Worm (Caenorhabditis elegans) whole organism, L4 larva: Measurements from ENCODE around the gene C36E6.8.

Experiments
- D1046.2 ChIP-seq: fragments of 200-800 bp; sonication (Bioruptor generic); IDR thresholded peaks from 2 replicates; pipeline ENCODE4 v1.3.6; 2022; ENCODE audit warnings: missing genetic modification characterization, missing compliant biosample characterization
- F10B5.3 ChIP-seq: sonication (generic microtip); optimal IDR thresholded peaks from 2 replicates; lab custom pipeline; 2016; ENCODE audit warnings: mild to moderate bottlenecking, missing genetic modification characterization, missing compliant biosample characterization
- F37D6.2 ChIP-seq: sonication (generic microtip); optimal IDR thresholded peaks from 2 replicates; lab custom pipeline; 2016; ENCODE audit warnings: mild to moderate bottlenecking, missing genetic modification characterization, missing compliant biosample characterization
- F44E2.7 ChIP-seq: fragments of 200-800 bp; sonication (Bioruptor generic); IDR thresholded peaks from 2 replicates; pipeline ENCODE4 v2.1.2; 2022; ENCODE audit warnings: missing genetic modification characterization, missing compliant biosample characterization
- F49E8.2 ChIP-seq: sonication (generic microtip); optimal IDR thresholded peaks from 2 replicates; lab custom pipeline; 2016; ENCODE audit warnings: missing compliant biosample characterization, mild to moderate bottlenecking, missing genetic modification characterization, borderline replicate concordance
- T20F7.1 ChIP-seq: fragments of 200-800 bp; sonication (Bioruptor generic); optimal IDR thresholded peaks from 2 replicates; lab custom pipeline; 2018; ENCODE audit warnings: mild to moderate bottlenecking, missing genetic modification characterization, missing compliant biosample characterization
- Y48G9A.11 ChIP-seq: fragments of 200-800 bp; sonication (Bioruptor generic); IDR thresholded peaks from 2 replicates; pipeline ENCODE4 v1.3.6; 2022; ENCODE audit warnings: missing genetic modification reagents, missing genetic modification characterization, missing compliant biosample characterization
- Y5F2A.4 ChIP-seq: fragments of 200-800 bp; sonication (Bioruptor generic); optimal IDR thresholded peaks from 2 replicates; lab custom pipeline; 2018; ENCODE audit warnings: mild to moderate bottlenecking, missing genetic modification characterization, missing compliant biosample characterization
- ZK337.2 ChIP-seq: fragments of 200-800 bp; sonication (Bioruptor generic); IDR thresholded peaks from 2 replicates; pipeline ENCODE4 v1.3.6; 2022; ENCODE audit warnings: missing genetic modification reagents, missing genetic modification characterization, missing compliant biosample characterization
- aha-1 ChIP-seq: fragments of 150-350 bp; peaks from one replicate; lab custom pipeline; 2014; ENCODE audit warnings: missing biosample characterization, missing genetic modification characterization
- ama-1 ChIP-seq: fragments of 150-350 bp; optimal IDR thresholded peaks from 2 replicates; lab custom pipeline; 2014; ENCODE audit warnings: inconsistent platforms, mixed read lengths
- attf-4 ChIP-seq: sonication (generic microtip); optimal IDR thresholded peaks from 3 replicates; lab custom pipeline; 2017; ENCODE audit warnings: missing biosample characterization, missing genetic modification characterization
- ceh-32 ChIP-seq: sonication (generic microtip); optimal IDR thresholded peaks from 2 replicates; lab custom pipeline; 2016; ENCODE audit warnings: mild to moderate bottlenecking, missing genetic modification characterization, missing compliant biosample characterization; ENCODE audit not compliant: poor library complexity
- ceh-62 ChIP-seq: sonication (generic microtip); optimal IDR thresholded peaks from 2 replicates; lab custom pipeline; 2017; ENCODE audit warnings: missing biosample characterization, missing genetic modification characterization
- ces-1 ChIP-seq: fragments of 150-350 bp; sonication (generic microtip); optimal IDR thresholded peaks from 4 replicates; lab custom pipeline; 2014; ENCODE audit warnings: missing biosample characterization, missing genetic modification reagents, missing genetic modification characterization
- daf-12 ChIP-seq: fragments of 150-350 bp; optimal IDR thresholded peaks from 2 replicates; lab custom pipeline; 2014; ENCODE audit warnings: missing biosample characterization, missing genetic modification reagents, missing genetic modification characterization
- daf-19 ChIP-seq: fragments of 200-800 bp; sonication (Bioruptor generic); conservative IDR thresholded peaks from 2 replicates; pipeline ENCODE4 v1.3.6; 2022; ENCODE audit warnings: missing genetic modification characterization, missing compliant biosample characterization
- daf-8 ChIP-seq: fragments of 200-800 bp; sonication (Bioruptor generic); IDR thresholded peaks from 2 replicates; pipeline ENCODE4 v1.3.6; 2022; ENCODE audit warnings: missing genetic modification characterization, missing compliant biosample characterization
- dpl-1 ChIP-seq: fragments of 150-350 bp; optimal IDR thresholded peaks from 2 replicates; lab custom pipeline; 2014; ENCODE audit warnings: missing biosample characterization, missing genetic modification reagents, missing genetic modification characterization
- egl-27 ChIP-seq: sonication (generic microtip); optimal IDR thresholded peaks from 3 replicates; lab custom pipeline; 2017; ENCODE audit warnings: missing biosample characterization, missing genetic modification reagents, missing genetic modification characterization
- egl-43 ChIP-seq: fragments of 200-800 bp; sonication (Bioruptor generic); IDR thresholded peaks from 2 replicates; pipeline ENCODE4 v1.3.6; 2022; ENCODE audit warnings: missing genetic modification reagents, missing genetic modification characterization, missing compliant biosample characterization
- fkh-10 ChIP-seq: fragments of 150-350 bp; optimal IDR thresholded peaks from 2 replicates; lab custom pipeline; 2014; ENCODE audit warnings: missing biosample characterization, missing genetic modification reagents, missing genetic modification characterization
- fos-1 ChIP-seq: fragments of 150-350 bp; optimal IDR thresholded peaks from 2 replicates; lab custom pipeline; 2014; ENCODE audit warnings: missing biosample characterization, missing genetic modification characterization
- gei-8 ChIP-seq: fragments of 200-800 bp; sonication (Bioruptor generic); optimal IDR thresholded peaks from 2 replicates; lab custom pipeline; 2018; ENCODE audit warnings: mild to moderate bottlenecking, missing genetic modification characterization, missing compliant biosample characterization
- lim-7 ChIP-seq: fragments of 200-800 bp; sonication (Bioruptor generic); IDR thresholded peaks from 2 replicates; pipeline ENCODE4 v1.3.6; 2022; ENCODE audit warnings: missing genetic modification characterization, missing compliant biosample characterization
- lin-39 ChIP-seq: fragments of 150-350 bp; optimal IDR thresholded peaks from 2 replicates; lab custom pipeline; 2014; ENCODE audit warnings: missing biosample characterization, missing genetic modification reagents, missing genetic modification characterization
- lir-3 ChIP-seq: sonication (generic microtip); optimal IDR thresholded peaks from 2 replicates; lab custom pipeline; 2016; ENCODE audit warnings: mild to moderate bottlenecking, missing genetic modification characterization, missing compliant biosample characterization
- lsy-2 ChIP-seq, 2 experiments: fragments of 150-350 bp in 1 of 2; sonication (generic microtip) in 1 of 2; optimal IDR thresholded peaks; 2 replicates each; lab custom pipeline; 2014 to 2017; ENCODE audit warnings: missing biosample characterization in 2 of 2, missing genetic modification characterization in 2 of 2
- madf-5 ChIP-seq, 2 experiments: fragments of 200-800 bp; sonication (Bioruptor generic); IDR thresholded peaks; 2 replicates each; pipeline ENCODE4 v1.3.6; 2022; ENCODE audit warnings: missing compliant biosample characterization in 2 of 2, missing genetic modification characterization in 2 of 2
- mdt-29 ChIP-seq: fragments of 200-800 bp; sonication (Bioruptor generic); IDR thresholded peaks from 2 replicates; pipeline ENCODE4 v1.3.6; 2022; ENCODE audit warnings: missing genetic modification reagents, missing genetic modification characterization, missing compliant biosample characterization
- mxl-2 ChIP-seq: fragments of 200-800 bp; sonication (Bioruptor generic); conservative IDR thresholded peaks from 2 replicates; pipeline ENCODE4 v1.3.6; 2022; ENCODE audit warnings: missing genetic modification reagents, missing genetic modification characterization, missing compliant biosample characterization
- nhr-10 ChIP-seq: fragments of 150-350 bp; optimal IDR thresholded peaks from 2 replicates; lab custom pipeline; 2014; ENCODE audit warnings: missing biosample characterization, missing genetic modification characterization
- nhr-102 ChIP-seq: sonication (generic microtip); optimal IDR thresholded peaks from 2 replicates; lab custom pipeline; 2016; ENCODE audit warnings: mild to moderate bottlenecking, missing genetic modification characterization, moderate library complexity, missing compliant biosample characterization
- nhr-237 ChIP-seq: sonication (generic microtip); optimal IDR thresholded peaks from 2 replicates; lab custom pipeline; 2017; ENCODE audit warnings: missing biosample characterization, missing genetic modification characterization
- nhr-25 ChIP-seq: sonication (generic microtip); optimal IDR thresholded peaks from 2 replicates; lab custom pipeline; 2017; ENCODE audit warnings: missing genetic modification characterization, mild to moderate bottlenecking, missing compliant biosample characterization, antibody characterized with exemption, moderate library complexity, borderline replicate concordance; ENCODE audit not compliant: insufficient read depth
- nhr-48 ChIP-seq: sonication (generic microtip); optimal IDR thresholded peaks from 2 replicates; lab custom pipeline; 2016; ENCODE audit warnings: mild to moderate bottlenecking, missing genetic modification characterization, missing compliant biosample characterization
- nhr-6 ChIP-seq: fragments of 150-350 bp; optimal IDR thresholded peaks from 2 replicates; lab custom pipeline; 2014; ENCODE audit warnings: missing biosample characterization, missing genetic modification characterization
- nhr-76 ChIP-seq: fragments of 150-350 bp; optimal IDR thresholded peaks from 2 replicates; lab custom pipeline; 2014; ENCODE audit warnings: missing biosample characterization, missing genetic modification characterization
- pha-4 ChIP-seq, 2 experiments: fragments of 150-350 bp in 1 of 2; fragments of 200-800 bp in 1 of 2; sonication (Bioruptor generic) in 1 of 2; IDR thresholded peaks in 1 of 2; optimal IDR thresholded peaks in 1 of 2; 2 replicates each; pipeline versions ENCODE4 v1.3.6 to Lab custom; 2014 to 2022; ENCODE audit warnings: missing genetic modification characterization in 2 of 2, missing genetic modification reagents in 2 of 2, missing biosample characterization in 1 of 2, missing compliant biosample characterization in 1 of 2
- sdz-12 ChIP-seq: fragments of 200-800 bp; sonication (Bioruptor generic); optimal IDR thresholded peaks from 2 replicates; lab custom pipeline; 2018; ENCODE audit warnings: mild to moderate bottlenecking, missing genetic modification characterization, missing compliant biosample characterization
- set-16 ChIP-seq: fragments of 200-800 bp; sonication (Bioruptor generic); IDR thresholded peaks from 2 replicates; pipeline ENCODE4 v1.3.6; 2022; ENCODE audit warnings: missing genetic modification reagents, missing genetic modification characterization, missing compliant biosample characterization
- skn-1 ChIP-seq: fragments of 150-350 bp; optimal IDR thresholded peaks from 2 replicates; lab custom pipeline; 2014; ENCODE audit warnings: missing biosample characterization, missing genetic modification characterization
- spr-1 ChIP-seq: sonication (generic microtip); optimal IDR thresholded peaks from 2 replicates; lab custom pipeline; 2016; ENCODE audit warnings: mild to moderate bottlenecking, missing genetic modification characterization, missing compliant biosample characterization
- tag-97 ChIP-seq: fragments of 200-800 bp; sonication (Bioruptor generic); IDR thresholded peaks from 2 replicates; pipeline ENCODE4 v1.3.6; 2022; ENCODE audit warnings: missing genetic modification characterization, missing compliant biosample characterization
- tra-1 ChIP-seq: fragments of 200-800 bp; sonication (Bioruptor generic); IDR thresholded peaks from 2 replicates; pipeline ENCODE4 v1.3.6; 2022; ENCODE audit warnings: missing genetic modification reagents, missing genetic modification characterization, missing compliant biosample characterization
- unc-130 ChIP-seq: sonication (generic microtip); optimal IDR thresholded peaks from 2 replicates; lab custom pipeline; 2016; ENCODE audit warnings: missing genetic modification reagents, missing genetic modification characterization, missing compliant biosample characterization
- unc-39 ChIP-seq: sonication (generic microtip); optimal IDR thresholded peaks from 2 replicates; lab custom pipeline; 2017; ENCODE audit warnings: missing biosample characterization, missing genetic modification characterization
- vab-7 ChIP-seq: fragments of 200-800 bp; sonication (Bioruptor generic); IDR thresholded peaks from 2 replicates; pipeline ENCODE4 v1.3.6; 2022; ENCODE audit warnings: missing genetic modification reagents, missing genetic modification characterization, missing compliant biosample characterization
- zag-1 ChIP-seq: fragments of 150-350 bp; optimal IDR thresholded peaks from 2 replicates; lab custom pipeline; 2014; ENCODE audit warnings: missing biosample characterization, missing genetic modification characterization
- zfp-2 ChIP-seq: sonication (generic microtip); optimal IDR thresholded peaks from 2 replicates; lab custom pipeline; 2016; ENCODE audit warnings: mild to moderate bottlenecking, missing genetic modification characterization, missing compliant biosample characterization
- zfp-3 ChIP-seq: fragments of 200-800 bp; sonication (Bioruptor generic); conservative IDR thresholded peaks from 2 replicates; pipeline ENCODE4 v1.3.6; 2022; ENCODE audit warnings: missing genetic modification reagents, missing genetic modification characterization, missing compliant biosample characterization

The C36E6.8 gene

DNA sequence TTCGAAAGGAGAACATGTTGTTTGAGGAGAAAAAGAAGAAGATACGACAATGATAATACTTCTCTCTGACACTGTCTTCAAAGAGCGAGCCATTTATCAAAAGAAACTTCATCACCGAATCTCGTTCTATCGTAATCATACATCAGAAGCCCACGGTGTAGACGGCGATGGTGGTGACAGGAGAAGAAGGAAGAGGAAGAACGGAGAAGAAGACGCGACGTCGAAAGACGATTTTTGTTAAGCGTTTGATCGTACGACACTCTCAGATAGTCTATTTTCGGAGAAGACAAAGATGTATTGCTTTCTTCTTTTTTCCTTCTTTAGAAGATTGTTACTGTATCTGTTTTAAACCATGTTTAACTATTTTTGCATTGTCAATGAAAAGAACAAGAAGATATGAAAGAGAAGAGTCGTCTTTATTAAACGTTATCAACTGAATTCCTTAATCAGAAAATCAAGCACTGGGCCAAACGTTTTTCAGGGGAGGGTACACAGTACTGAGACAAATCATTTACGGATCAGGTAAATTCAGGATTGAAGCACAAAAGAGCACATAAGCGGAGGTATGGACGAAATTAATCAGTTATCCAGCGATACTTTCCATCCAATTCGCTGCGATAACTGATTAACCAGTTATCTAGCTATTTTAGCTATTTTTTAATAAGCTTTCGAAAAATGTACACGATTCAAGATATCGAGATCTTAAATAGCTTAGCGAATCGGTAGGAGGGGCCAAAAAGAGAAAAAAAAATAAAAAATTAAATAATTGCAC lies 18.5 kb upstream of the C36E6.8 start (continued):
- TF ChIP-seq daf-19 (GFP tag; lab: Robert Waterston, UW) (no peak), unc-39 (tag; lab: Kevin White, UChicago) (no peak), attf-4 (no peak), daf-8 (GFP tag; lab: Robert Waterston, UW) (no peak), nhr-48 (tag; lab: Kevin White, UChicago) (peak; percentile 56), nhr-25 (tag; lab: Kevin White, UChicago) (peak; percentile 91), lim-7 (GFP tag; lab: Robert Waterston, UW) (no peak; the same call in 1 of the 2 replicates), nhr-6 (tag; lab: Kevin White, UChicago) (no peak), nhr-76 (no peak), mxl-2 (no peak), ceh-32 (tag; lab: Kevin White, UChicago) (no peak), lir-3 (tag; lab: Kevin White, UChicago) (no peak), zfp-2 (tag; lab: Kevin White, UChicago) (no peak), fos-1 (no peak), zag-1 (tag; lab: Kevin White, UChicago) (no peak), Y5F2A.4 (no peak), Y48G9A.11 (GFP tag; lab: Robert Waterston, UW) (no peak), sdz-12 (peak; percentile 5), pha-4 (GFP tag; IDR thresholded peaks at IDR 0.05; lab: Robert Waterston, UW) (no peak), pha-4 (tag; optimal IDR thresholded peaks at IDR 0.05; lab: Kevin White, UChicago) (no peak), F10B5.3 (tag; lab: Kevin White, UChicago) (no peak), tag-97 (no peak), tra-1 (no peak), madf-5 (GFP tag; IDR thresholded peaks at IDR 0.05; lab: Robert Waterston, UW) (no peak), ama-1 (lab: Kevin White, UChicago) (peak; percentile 61), mdt-29 (GFP tag; lab: Robert Waterston, UW) (peak; percentile 66; the same call in 1 of the 2 replicates), F49E8.2 (tag; lab: Kevin White, UChicago) (no peak), nhr-237 (tag; lab: Kevin White, UChicago) (no peak), zfp-3 (GFP tag; lab: Robert Waterston, UW) (peak; percentile 90), F37D6.2 (tag; lab: Kevin White, UChicago) (no peak), lin-39 (tag; lab: Kevin White, UChicago) (no peak), unc-130 (GFP tag; lab: Kevin White, UChicago) (no peak), egl-43 (GFP tag; lab: Robert Waterston, UW) (no peak), spr-1 (no peak), daf-12 (no peak), ceh-62 (tag; lab: Kevin White, UChicago) (no peak), T20F7.1 (GFP tag; lab: Kevin White, UChicago) (peak; percentile 22), ZK337.2 (no peak), nhr-102 (tag; lab: Kevin White, UChicago) (peak; percentile 63), vab-7 (no peak), skn-1 (tag; lab: Kevin White, UChicago) (no peak), ces-1 (no peak), nhr-10 (tag; lab: Kevin White, UChicago) (peak; percentile 5), set-16 (GFP tag; lab: Robert Waterston, UW) (no peak), D1046.2 (no peak), gei-8 (GFP tag; lab: Kevin White, UChicago) (peak; percentile 60), F44E2.7 (GFP tag; lab: Robert Waterston, UW) (no peak), dpl-1 (GFP tag; lab: Kevin White, UChicago) (no peak), lsy-2 (tag; optimal IDR thresholded peaks at IDR 0.05; lab: Kevin White, UChicago) (peak; percentile 21 to 74), egl-27 (tag; lab: Kevin White, UChicago) (no peak), aha-1 (peak; percentile 100), fkh-10 (GFP tag; lab: Kevin White, UChicago) (no peak)
